Fruit fly (Drosophila melanogaster) whole organism, embryonic: ENCODE data around the gene CG45079.
A peak's percentile ranks its signal among the peaks of the same experiment; 100 is the strongest.

Experiments used
- CG10462 ChIP-seq: fragments of 200-800 bp; sonication (Bioruptor generic); optimal IDR thresholded peaks from 2 replicates; lab custom pipeline; 2016; ENCODE audit warnings: missing biosample characterization, missing genetic modification characterization
- CG10654 ChIP-seq: fragments of 200-800 bp; sonication (Bioruptor generic); optimal IDR thresholded peaks from 2 replicates; lab custom pipeline; 2016; ENCODE audit warnings: missing biosample characterization, missing genetic modification characterization
- CG11093 ChIP-seq: fragments of 200-800 bp; sonication (Bioruptor generic); IDR thresholded peaks from 3 replicates; pipeline ENCODE4 v1.3.6; 2022; ENCODE audit warnings: missing biosample characterization, missing genetic modification characterization
- CG11398 ChIP-seq: fragments of 200-800 bp; sonication (Bioruptor generic); optimal IDR thresholded peaks from 2 replicates; lab custom pipeline; 2016; ENCODE audit warnings: missing biosample characterization, missing genetic modification characterization
- CG11696 ChIP-seq: fragments of 200-800 bp; sonication (Bioruptor generic); IDR thresholded peaks from 2 replicates; pipeline ENCODE4 v1.3.6; 2022; ENCODE audit warnings: missing biosample characterization, missing genetic modification characterization
- CG12071 ChIP-seq: fragments of 200-800 bp; sonication (Bioruptor generic); optimal IDR thresholded peaks from 3 replicates; lab custom pipeline; 2018; ENCODE audit warnings: missing biosample characterization, mild to moderate bottlenecking, missing genetic modification characterization
- CG12104 ChIP-seq: fragments of 200-800 bp; sonication (Bioruptor generic); optimal IDR thresholded peaks from 3 replicates; lab custom pipeline; 2016; ENCODE audit warnings: missing biosample characterization, missing genetic modification characterization
- CG12391 ChIP-seq: fragments of 200-800 bp; sonication (Bioruptor generic); optimal IDR thresholded peaks from 3 replicates; lab custom pipeline; 2018; ENCODE audit warnings: missing biosample characterization, mild to moderate bottlenecking, missing genetic modification characterization, moderate library complexity
- CG13287 ChIP-seq: fragments of 200-800 bp; sonication (Bioruptor generic); IDR thresholded peaks from 2 replicates; pipeline ENCODE4 v1.3.6; 2022; ENCODE audit warnings: missing biosample characterization, missing genetic modification characterization; ENCODE audit not compliant: partially characterized antibody
- CG15011 ChIP-seq: fragments of 200-800 bp; sonication (Bioruptor generic); optimal IDR thresholded peaks from 3 replicates; lab custom pipeline; 2018; ENCODE audit warnings: missing biosample characterization, mild to moderate bottlenecking, missing genetic modification characterization
- CG15479 ChIP-seq: fragments of 200-800 bp; sonication (Bioruptor generic); optimal IDR thresholded peaks from 3 replicates; lab custom pipeline; 2019; ENCODE audit warnings: missing biosample characterization, mild to moderate bottlenecking, missing genetic modification characterization, moderate library complexity
- CG1602 ChIP-seq: fragments of 200-800 bp; sonication (Bioruptor generic); optimal IDR thresholded peaks from 3 replicates; lab custom pipeline; 2016; ENCODE audit warnings: missing biosample characterization, missing genetic modification characterization
- CG17186 ChIP-seq: fragments of 200-800 bp; sonication (Bioruptor generic); optimal IDR thresholded peaks from 3 replicates; lab custom pipeline; 2017; ENCODE audit warnings: missing biosample characterization, missing genetic modification reagents, missing genetic modification characterization
- CG17612 ChIP-seq: fragments of 200-800 bp; sonication (Bioruptor generic); IDR thresholded peaks from 2 replicates; pipeline ENCODE4 v1.3.6; 2022; ENCODE audit warnings: missing biosample characterization, missing genetic modification characterization
- CG1792 ChIP-seq: fragments of 200-800 bp; sonication (Bioruptor generic); optimal IDR thresholded peaks from 2 replicates; lab custom pipeline; 2016; ENCODE audit warnings: missing biosample characterization, missing genetic modification characterization
- CG30403 ChIP-seq: fragments of 200-800 bp; sonication (Bioruptor generic); optimal IDR thresholded peaks from 3 replicates; lab custom pipeline; 2016; ENCODE audit warnings: missing biosample characterization, missing genetic modification characterization
- CG3726 ChIP-seq: fragments of 200-800 bp; sonication (Bioruptor generic); IDR thresholded peaks from 3 replicates; pipeline ENCODE4, ENCODE4 v1.3.6; 2022; ENCODE audit warnings: missing biosample characterization, missing genetic modification characterization
- CG3838 ChIP-seq: fragments of 200-800 bp; sonication (Bioruptor generic); optimal IDR thresholded peaks from 3 replicates; lab custom pipeline; 2016; ENCODE audit warnings: missing biosample characterization, missing genetic modification characterization
- CG3995 ChIP-seq: fragments of 200-800 bp; sonication (Bioruptor generic); optimal IDR thresholded peaks from 3 replicates; lab custom pipeline; 2016; ENCODE audit warnings: missing biosample characterization, missing genetic modification characterization
- CG42726 ChIP-seq: fragments of 200-800 bp; sonication (Bioruptor generic); IDR thresholded peaks from 2 replicates; pipeline ENCODE4 v1.3.6; 2022; ENCODE audit warnings: missing biosample characterization, missing genetic modification characterization; ENCODE audit not compliant: partially characterized antibody
- CG43689 ChIP-seq: fragments of 200-800 bp; sonication (Bioruptor generic); IDR thresholded peaks from 2 replicates; pipeline ENCODE4 v1.3.6; 2022; ENCODE audit warnings: missing biosample characterization, missing genetic modification characterization
- CG6765 ChIP-seq: fragments of 200-800 bp; sonication (Bioruptor generic); optimal IDR thresholded peaks from 3 replicates; lab custom pipeline; 2017; ENCODE audit warnings: missing biosample characterization, mild to moderate bottlenecking, missing genetic modification characterization
- CG9932 ChIP-seq: fragments of 200-800 bp; sonication (Bioruptor generic); IDR thresholded peaks from 2 replicates; pipeline ENCODE4 v1.3.6; 2022; ENCODE audit warnings: missing biosample characterization, missing genetic modification characterization
- CTCF ChIP-seq: fragments of 200-800 bp; sonication (Bioruptor generic); optimal IDR thresholded peaks from 2 replicates; lab custom pipeline; 2017; ENCODE audit warnings: missing biosample characterization, mild to moderate bottlenecking, missing genetic modification characterization, moderate library complexity
- Chrac-16 ChIP-seq: fragments of 200-800 bp; sonication (Bioruptor generic); optimal IDR thresholded peaks from 3 replicates; lab custom pipeline; 2016; ENCODE audit warnings: missing biosample characterization, missing genetic modification characterization
- Dip2 ChIP-seq: fragments of 200-800 bp; sonication (Bioruptor generic); IDR thresholded peaks from 2 replicates; pipeline ENCODE4 v1.3.6; 2022; ENCODE audit warnings: missing biosample characterization, missing genetic modification characterization
- HLH3B ChIP-seq: fragments of 200-800 bp; sonication (Bioruptor generic); IDR thresholded peaks from 2 replicates; pipeline ENCODE4 v1.3.6; 2022; ENCODE audit warnings: missing biosample characterization, missing genetic modification characterization
- HmgZ ChIP-seq: fragments of 200-800 bp; sonication (Bioruptor generic); optimal IDR thresholded peaks from 2 replicates; lab custom pipeline; 2018; ENCODE audit warnings: missing biosample characterization, mild to moderate bottlenecking, missing genetic modification characterization
- Hsf ChIP-seq: fragments of 200-800 bp; sonication (Bioruptor generic); optimal IDR thresholded peaks from 3 replicates; lab custom pipeline; 2016; ENCODE audit warnings: missing biosample characterization, missing genetic modification characterization
- Neu2 ChIP-seq: fragments of 200-800 bp; sonication (Bioruptor generic); optimal IDR thresholded peaks from 3 replicates; lab custom pipeline; 2016; ENCODE audit warnings: missing biosample characterization, missing genetic modification characterization, borderline replicate concordance
- Xbp1 ChIP-seq: fragments of 200-800 bp; sonication (Bioruptor generic); optimal IDR thresholded peaks from 3 replicates; lab custom pipeline; 2016; ENCODE audit warnings: missing biosample characterization, mild to moderate bottlenecking, missing genetic modification characterization
- bsh ChIP-seq, 2 experiments: fragments of 200-800 bp; sonication (Bioruptor generic); optimal IDR thresholded peaks; 2 replicates each; lab custom pipeline; 2017 to 2018; ENCODE audit warnings: mild to moderate bottlenecking in 2 of 2, missing biosample characterization in 2 of 2, missing genetic modification characterization in 2 of 2, moderate library complexity in 1 of 2
- cg ChIP-seq: fragments of 200-800 bp; sonication (Bioruptor generic); optimal IDR thresholded peaks from 3 replicates; lab custom pipeline; 2019; ENCODE audit warnings: missing biosample characterization, mild to moderate bottlenecking, missing genetic modification characterization, moderate library complexity
- fd3F ChIP-seq: fragments of 200-800 bp; sonication (Bioruptor generic); optimal IDR thresholded peaks from 2 replicates; lab custom pipeline; 2018; ENCODE audit warnings: missing biosample characterization, mild to moderate bottlenecking, missing genetic modification characterization, moderate library complexity
- ind ChIP-seq: fragments of 200-800 bp; sonication (Bioruptor generic); optimal IDR thresholded peaks from 3 replicates; lab custom pipeline; 2016; ENCODE audit warnings: missing biosample characterization, missing genetic modification characterization
- lilli ChIP-seq: fragments of 200-800 bp; sonication (Bioruptor generic); optimal IDR thresholded peaks from 3 replicates; lab custom pipeline; 2016; ENCODE audit warnings: missing biosample characterization, missing genetic modification characterization
- lola ChIP-seq, 3 experiments: fragments of >200 bp in 2 of 3; fragments of 200-800 bp in 1 of 3; sonication (Bioruptor generic) in 1 of 3; optimal IDR thresholded peaks; 2 replicates each; lab custom pipeline; 2017 to 2019; ENCODE audit warnings: missing biosample characterization in 3 of 3, missing genetic modification characterization in 3 of 3, mild to moderate bottlenecking in 1 of 3, moderate library complexity in 1 of 3
- onecut ChIP-seq: fragments of 200-800 bp; sonication (Bioruptor generic); IDR thresholded peaks from 2 replicates; pipeline ENCODE4 v1.3.6; 2022; ENCODE audit warnings: missing biosample characterization, missing genetic modification characterization
- pita ChIP-seq: fragments of 200-800 bp; sonication (Bioruptor generic); optimal IDR thresholded peaks from 2 replicates; lab custom pipeline; 2017; ENCODE audit warnings: missing biosample characterization, mild to moderate bottlenecking, missing genetic modification characterization
- prd ChIP-seq, 3 experiments: fragments of >200 bp in 2 of 3; fragments of 200-800 bp in 1 of 3; sonication (Bioruptor generic) in 1 of 3; optimal IDR thresholded peaks in 2 of 3; IDR thresholded peaks in 1 of 3; 2 replicates in 2 of 3; 3 replicates in 1 of 3; pipeline versions ENCODE4 v1.3.6 to Lab custom; 2017 to 2022; ENCODE audit warnings: missing biosample characterization in 1 of 3, missing genetic modification characterization in 1 of 3
- run ChIP-seq: fragments of 200-800 bp; sonication (Bioruptor generic); optimal IDR thresholded peaks from 3 replicates; lab custom pipeline; 2018; ENCODE audit warnings: missing biosample characterization, mild to moderate bottlenecking, missing genetic modification characterization
- sc ChIP-seq, 3 experiments: fragments of >200 bp in 2 of 3; fragments of 200-800 bp in 1 of 3; sonication (Bioruptor generic) in 1 of 3; optimal IDR thresholded peaks; 2 replicates in 2 of 3; 3 replicates in 1 of 3; lab custom pipeline; 2017; ENCODE audit warnings: mild to moderate bottlenecking in 1 of 3, missing biosample characterization in 1 of 3, missing genetic modification characterization in 1 of 3, missing genetic modification reagents in 1 of 3
- sd ChIP-seq: fragments of 200-800 bp; sonication (Bioruptor generic); optimal IDR thresholded peaks from 3 replicates; lab custom pipeline; 2018; ENCODE audit warnings: missing biosample characterization, mild to moderate bottlenecking, missing genetic modification characterization, moderate library complexity
- tgo ChIP-seq: fragments of 200-800 bp; sonication (Bioruptor generic); IDR thresholded peaks from 3 replicates; pipeline ENCODE4 v1.3.6; 2022; ENCODE audit warnings: missing biosample characterization, missing genetic modification characterization
- tin ChIP-seq: fragments of 200-800 bp; sonication (Bioruptor generic); optimal IDR thresholded peaks from 3 replicates; lab custom pipeline; 2016; ENCODE audit warnings: missing biosample characterization, missing genetic modification characterization
- tll ChIP-seq, 2 experiments: fragments of 200-800 bp in 1 of 2; fragments of >200 bp in 1 of 2; sonication (Bioruptor generic) in 1 of 2; optimal IDR thresholded peaks; 2 replicates each; lab custom pipeline; 2017 to 2019; ENCODE audit warnings: missing biosample characterization in 2 of 2, missing genetic modification characterization in 2 of 2, mild to moderate bottlenecking in 1 of 2, moderate library complexity in 1 of 2
- tx ChIP-seq: fragments of 200-800 bp; sonication (Bioruptor generic); optimal IDR thresholded peaks from 2 replicates; lab custom pipeline; 2016; ENCODE audit warnings: missing biosample characterization, missing genetic modification characterization
- wek ChIP-seq: fragments of 200-800 bp; sonication (Bioruptor generic); optimal IDR thresholded peaks from 3 replicates; lab custom pipeline; 2018; ENCODE audit warnings: missing biosample characterization, mild to moderate bottlenecking, missing genetic modification characterization, moderate library complexity
- wor ChIP-seq: fragments of 200-800 bp; sonication (Bioruptor generic); IDR thresholded peaks from 2 replicates; pipeline ENCODE4 v1.3.6; 2022; ENCODE audit warnings: missing biosample characterization, missing genetic modification characterization

The CG45079 gene

dm6 chr3R:17151376-17152026, 27.2 kb downstream of the CG45079 start, which contains the start of gene CG5292 (continued):
- TF ChIP-seq CG1602 (GFP tag; lab: Kevin White, UChicago), result peak; percentile 26
- no peak for TF ChIP-seq CG12104
- peak; percentile 99 for TF ChIP-seq wek (GFP tag; lab: Kevin White, UChicago)
- no peak for TF ChIP-seq bsh (GFP tag; optimal IDR thresholded peaks at IDR 0.05; lab: Kevin White, UChicago)
- no peak for TF ChIP-seq CG17612 (GFP tag; lab: Robert Waterston, UW)
- TF ChIP-seq CG13287 (GFP tag; lab: Robert Waterston, UW), result peak; percentile 71
- peak; percentile 31 for TF ChIP-seq ind
- no peak for TF ChIP-seq CG1792 (GFP tag; lab: Kevin White, UChicago)
- peak; percentile 52; the same call in 2 of the 3 replicates for TF ChIP-seq tgo (GFP tag; lab: Robert Waterston, UW)
- TF ChIP-seq CG6765 (GFP tag; lab: Kevin White, UChicago), result peak; percentile 36
- TF ChIP-seq Xbp1 (GFP tag; lab: Kevin White, UChicago), result peak; percentile 64
- no peak for TF ChIP-seq tx (GFP tag; lab: Kevin White, UChicago)
- no peak for TF ChIP-seq CTCF (GFP tag; lab: Kevin White, UChicago)
- peak; percentile 15 for TF ChIP-seq CG10462 (GFP tag; lab: Kevin White, UChicago)
- TF ChIP-seq CG3838 (GFP tag; lab: Kevin White, UChicago), result no peak
- TF ChIP-seq HLH3B, result peak; percentile 51
- peak; percentile 58 for TF ChIP-seq CG12391
- TF ChIP-seq Neu2 (GFP tag; lab: Kevin White, UChicago), result no peak
- no peak for TF ChIP-seq Dip2 (GFP tag; lab: Robert Waterston, UW)
- TF ChIP-seq CG9932 (GFP tag; lab: Robert Waterston, UW), result peak; percentile 72
- no peak for TF ChIP-seq CG12071 (GFP tag; lab: Kevin White, UChicago)
- TF ChIP-seq CG42726 (GFP tag; lab: Robert Waterston, UW), result peak; percentile 44
- peak; percentile 59 for TF ChIP-seq CG30403 (GFP tag; lab: Kevin White, UChicago)
- TF ChIP-seq CG10654, result no peak
- no peak for TF ChIP-seq pita (GFP tag; lab: Kevin White, UChicago)
- peak; percentile 45; the same call in 1 of the 2 replicates for TF ChIP-seq CG11696
- no peak for TF ChIP-seq CG43689 (GFP tag; lab: Robert Waterston, UW)
- no peak for TF ChIP-seq wor (GFP tag; lab: Robert Waterston, UW)
- TF ChIP-seq CG3995 (GFP tag; lab: Kevin White, UChicago), result peak; percentile 99
- no peak for TF ChIP-seq sd (tag; lab: Kevin White, UChicago)
- 0 out of 3 replicates have a peak, but pooled peaks have one; percentile 28 for TF ChIP-seq CG3726
- TF ChIP-seq CG15011 (GFP tag; lab: Kevin White, UChicago), result no peak
- TF ChIP-seq onecut (GFP tag; lab: Robert Waterston, UW), result peak; percentile 52
- TF ChIP-seq HmgZ (tag; lab: Kevin White, UChicago), result peak; percentile 76
- TF ChIP-seq CG15479, result no peak
- no peak for TF ChIP-seq cg (GFP tag; lab: Kevin White, UChicago)
- no peak for TF ChIP-seq CG11398
- TF ChIP-seq Chrac-16, result peak; percentile 32
- TF ChIP-seq run, result no peak
- TF ChIP-seq lola (GFP tag; optimal IDR thresholded peaks at IDR 0.05; lab: Kevin White, UChicago), result no peak
- peak; percentile 60 for TF ChIP-seq Hsf (GFP tag; lab: Kevin White, UChicago)
- no peak for TF ChIP-seq sc (optimal IDR thresholded peaks at IDR 0.05; lab: Kevin White, UChicago)
- TF ChIP-seq sc (GFP tag; optimal IDR thresholded peaks at IDR 0.05; lab: Kevin White, UChicago), result no peak
- TF ChIP-seq fd3F (GFP tag; lab: Kevin White, UChicago), result peak; percentile 15
- no peak for TF ChIP-seq lilli (GFP tag; lab: Kevin White, UChicago)
- TF ChIP-seq CG17186 (GFP tag; lab: Kevin White, UChicago), result peak; percentile 13
- TF ChIP-seq prd (optimal IDR thresholded peaks at IDR 0.05; lab: Kevin White, UChicago), result no peak
- TF ChIP-seq prd (GFP tag; IDR thresholded peaks at IDR 0.05; lab: Robert Waterston, UW), result peak; percentile 68
- TF ChIP-seq tll (GFP tag; optimal IDR thresholded peaks at IDR 0.05; lab: Kevin White, UChicago), result peak in 1 of 2 experiments; percentile 91
- TF ChIP-seq CG11093 (GFP tag; lab: Robert Waterston, UW), result no peak
- peak; percentile 48 for TF ChIP-seq tin (GFP tag; lab: Kevin White, UChicago)
